Fruit fly (Drosophila melanogaster): ENCODE results near the gene CG12523.

Gene CG12523

DNA sequence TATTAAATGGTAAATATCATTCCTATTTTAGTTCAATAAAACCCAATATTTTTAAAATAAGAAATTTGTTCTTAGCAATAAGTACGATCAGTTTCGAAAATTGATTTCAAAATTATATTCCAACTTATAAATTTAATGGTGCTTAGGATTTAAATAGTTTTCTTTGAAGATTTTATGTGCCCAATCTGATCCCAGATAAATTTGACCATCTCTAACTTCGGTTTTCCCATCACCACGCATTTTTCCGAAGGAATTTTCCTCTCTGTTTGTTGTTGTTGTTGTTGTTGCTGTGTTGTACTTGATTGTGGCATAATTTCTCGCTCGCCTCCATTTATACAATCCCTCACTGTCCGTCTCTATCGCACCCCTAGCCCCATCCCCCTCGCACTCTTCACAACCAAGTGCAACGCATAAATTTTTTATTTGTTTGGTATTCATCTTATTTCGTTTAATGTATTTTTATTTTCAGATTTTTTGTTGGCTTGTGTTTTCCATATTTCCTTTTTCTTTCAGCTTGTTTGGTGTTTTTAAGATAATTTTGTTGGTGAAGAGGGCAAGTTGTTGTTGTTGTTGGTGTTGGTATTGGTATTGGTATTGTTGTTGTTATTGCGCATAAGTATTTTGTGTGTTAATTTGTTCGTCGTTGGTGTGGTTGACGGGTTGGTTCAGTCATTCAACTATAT, 48.8 kb downstream of the CG12523 start (continued):
- TF ChIP-seq CG12769 (tag; optimal IDR thresholded peaks at IDR 0.05) (no peak), CG1024 (GFP tag; IDR thresholded peaks at IDR 0.05) (no peak), Doc3 (GFP tag; IDR thresholded peaks at IDR 0.05; ENCODE audit: partially characterized antibody) (no peak), Jarid2 (GFP tag; optimal IDR thresholded peaks at IDR 0.05) (no peak), CG1603 (tag; optimal IDR thresholded peaks at IDR 0.05) (peak; percentile 20), CG9932 (GFP tag; IDR thresholded peaks at IDR 0.05) (no peak), phol (tag; optimal IDR thresholded peaks at IDR 0.05) (peak; percentile 61), schlank (tag; optimal IDR thresholded peaks at IDR 0.05) (no peak), CG12155 (GFP tag; optimal IDR thresholded peaks at IDR 0.05) (no peak), slp2 (GFP tag; optimal IDR thresholded peaks at IDR 0.05) (no peak), pzg (GFP tag; optimal IDR thresholded peaks at IDR 0.05) (no peak), Opbp (GFP tag; IDR thresholded peaks at IDR 0.05; ENCODE audit: partially characterized antibody) (peak; percentile 13; the same call in 1 of the 3 replicates), pum (GFP tag; optimal IDR thresholded peaks at IDR 0.05) (no peak), CG12391 (tag; optimal IDR thresholded peaks at IDR 0.05) (peak; percentile 42), ab (GFP tag; optimal IDR thresholded peaks at IDR 0.05) (no peak), ERR (GFP tag; optimal IDR thresholded peaks at IDR 0.05) (no peak), sna (GFP tag; IDR thresholded peaks at IDR 0.05; ENCODE audit: partially characterized antibody) (no peak), dysf (GFP tag; IDR thresholded peaks at IDR 0.05) (no peak), CrebB (tag; optimal IDR thresholded peaks at IDR 0.05) (no peak), fd64A (GFP tag; optimal IDR thresholded peaks at IDR 0.05) (no peak), Elba2 (GFP tag; optimal IDR thresholded peaks at IDR 0.05) (no peak), tup (GFP tag; optimal IDR thresholded peaks at IDR 0.05) (no peak), CG12071 (GFP tag; optimal IDR thresholded peaks at IDR 0.05) (no peak), zfh2 (GFP tag; optimal IDR thresholded peaks at IDR 0.05) (no peak), CG16779 (GFP tag; IDR thresholded peaks at IDR 0.05) (no peak), CG13287 (GFP tag; IDR thresholded peaks at IDR 0.05; ENCODE audit: partially characterized antibody) (no peak), pita (GFP tag; optimal IDR thresholded peaks at IDR 0.05) (no peak), CG4617 (GFP tag; optimal IDR thresholded peaks at IDR 0.05; ENCODE audit: borderline replicate concordance) (no peak), caup (GFP tag; optimal IDR thresholded peaks at IDR 0.05; ENCODE audit: severe bottlenecking) (no peak), ro (GFP tag; IDR thresholded peaks at IDR 0.05) (no peak), Xrp1 (GFP tag; IDR thresholded peaks at IDR 0.05) (peak; percentile 62; the same call in 1 of the 2 replicates), CG2712 (tag; optimal IDR thresholded peaks at IDR 0.05) (peak; percentile 63), Ets97D (GFP tag; optimal IDR thresholded peaks at IDR 0.05) (no peak), Fer2 (tag; optimal IDR thresholded peaks at IDR 0.05) (no peak), psq (GFP tag; optimal IDR thresholded peaks at IDR 0.05) (peak; percentile 57), her (GFP tag; optimal IDR thresholded peaks at IDR 0.05) (no peak), cwo (GFP tag; optimal IDR thresholded peaks at IDR 0.05) (no peak), pb (GFP tag; optimal IDR thresholded peaks at IDR 0.05) (no peak), Scr (GFP tag; IDR thresholded peaks at IDR 0.05; ENCODE audit: partially characterized antibody) (no peak), CG32772 (GFP tag; IDR thresholded peaks at IDR 0.05) (0 out of 2 replicates have a peak, but pooled peaks have one; percentile 17), prd (optimal IDR thresholded peaks at IDR 0.05) (no peak), prd (GFP tag; IDR thresholded peaks at IDR 0.05) (peak; percentile 34; the same call in 2 of the 3 replicates), CG11723 (GFP tag; optimal IDR thresholded peaks at IDR 0.05) (no peak), hkb (optimal IDR thresholded peaks at IDR 0.05) (no peak), hkb (GFP tag; IDR thresholded peaks at IDR 0.05) (peak; percentile 42; the same call in 1 of the 2 replicates), Ets65A (GFP tag) (peak; percentile 55), CG6791 (GFP tag; IDR thresholded peaks at IDR 0.05; ENCODE audit: partially characterized antibody) (no peak), CG10147 (GFP tag; optimal IDR thresholded peaks at IDR 0.05) (no peak), HLH54F (GFP tag; optimal IDR thresholded peaks at IDR 0.05) (no peak), cas (GFP tag; IDR thresholded peaks at IDR 0.05) (no peak)
